Worm (Caenorhabditis elegans): ENCODE data around the gene B0416.11.
A peak's percentile ranks its signal among the peaks of the same experiment; 100 is the strongest.

The B0416.11 gene

ce11 chrX:9283026-9283425, at the start of gene B0416.11:
Gene B0416.11, minus strand, starts transcription at chrX:9283126.
- no peak for TF ChIP-seq lin-32 (GFP tag; optimal IDR thresholded peaks at IDR 0.05)
- no peak for TF ChIP-seq bed-3 (GFP tag; optimal IDR thresholded peaks at IDR 0.05)
- no peak for TF ChIP-seq sem-2 (GFP tag; optimal IDR thresholded peaks at IDR 0.05)
- TF ChIP-seq unc-39 (tag; optimal IDR thresholded peaks at IDR 0.05) = no peak
- TF ChIP-seq drap-1 (GFP tag; optimal IDR thresholded peaks at IDR 0.05) = no peak
- TF ChIP-seq mab-5 (tag; optimal IDR thresholded peaks at IDR 0.05) = no peak
- no peak for TF ChIP-seq ham-2 (GFP tag; optimal IDR thresholded peaks at IDR 0.05)
- no peak for TF ChIP-seq elt-1 (tag; optimal IDR thresholded peaks at IDR 0.05; ENCODE audit: borderline replicate concordance, insufficient read depth)
- no peak for TF ChIP-seq nhr-28 (tag; optimal IDR thresholded peaks at IDR 0.05)

DNA sequence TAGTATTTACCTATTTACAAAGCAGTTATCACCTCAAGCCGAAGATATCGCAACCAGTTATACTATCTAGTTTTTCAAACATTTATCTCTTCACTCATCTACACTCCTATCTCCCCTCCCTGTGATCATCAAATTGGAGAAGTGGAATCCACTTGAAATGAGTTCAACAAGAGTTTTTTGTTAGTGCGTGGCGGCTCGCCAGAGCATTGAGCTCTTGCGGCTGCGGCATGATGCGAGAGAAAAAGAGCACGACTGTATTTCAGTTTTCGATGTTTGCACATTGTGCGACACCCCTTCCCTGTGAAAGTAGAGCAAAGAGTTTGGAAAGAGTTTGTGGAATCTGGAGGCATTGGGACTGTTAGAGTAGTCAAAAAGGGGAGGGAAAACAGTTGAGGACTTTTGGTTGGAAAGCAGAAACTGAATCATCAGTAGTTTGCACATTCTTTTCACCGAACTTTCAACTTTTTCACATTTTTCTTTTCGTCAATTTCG, 47.8 kb upstream of the B0416.11 start, which contains the start of gene T20B5.2:
Gene T20B5.2, plus strand, starts transcription at position 442 of the 492 bp plus-strand sequence.
- TF ChIP-seq mab-5 (tag; optimal IDR thresholded peaks at IDR 0.05) (no peak), unc-120 (tag; optimal IDR thresholded peaks at IDR 0.05; ENCODE audit: poor library complexity, severe bottlenecking) (no peak), sptf-1 (tag; optimal IDR thresholded peaks at IDR 0.05) (no peak), nhr-28 (tag; optimal IDR thresholded peaks at IDR 0.05) (no peak)

DNA sequence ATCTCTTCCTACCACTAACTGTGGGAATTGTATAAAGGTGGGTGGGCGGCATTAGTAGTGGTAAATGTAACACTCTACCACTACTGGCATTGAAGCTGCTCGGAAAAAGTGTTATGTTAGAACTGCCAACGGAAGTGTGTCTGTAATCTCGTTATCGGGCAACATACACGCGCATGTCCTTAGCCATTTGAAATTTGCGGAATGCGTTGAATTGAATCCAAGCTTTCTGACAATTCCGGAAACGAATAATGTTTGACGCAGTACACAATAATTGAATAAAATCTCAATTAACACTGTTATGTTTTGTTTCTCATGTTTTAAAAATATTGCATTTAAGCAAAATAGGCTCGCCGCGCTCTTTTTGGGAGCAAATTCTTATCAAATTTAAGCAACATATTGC, 42.0 kb upstream of the B0416.11 start:
- TF ChIP-seq ceh-83 (GFP tag; optimal IDR thresholded peaks at IDR 0.05) (no peak), ces-1 (GFP tag; optimal IDR thresholded peaks at IDR 0.05) (peak; percentile 85)

- TF ChIP-seq unc-62 (GFP tag; optimal IDR thresholded peaks at IDR 0.05) = no peak
- TF ChIP-seq nhr-12 (tag; optimal IDR thresholded peaks at IDR 0.05) = no peak
- no peak for TF ChIP-seq sptf-1 (tag; optimal IDR thresholded peaks at IDR 0.05)
- TF ChIP-seq mls-2 (tag; optimal IDR thresholded peaks at IDR 0.05) = no peak
- no peak for TF ChIP-seq lin-32 (GFP tag; optimal IDR thresholded peaks at IDR 0.05)
- TF ChIP-seq M03D4.4 (tag; optimal IDR thresholded peaks at IDR 0.05) = no peak
These were observed 36.2 kb upstream of the B0416.11 start, which contains the start of gene npr-7 for ce11 chrX:9319080-9319479. Gene npr-7, minus strand, starts transcription at chrX:9319180.

- no peak for TF ChIP-seq flh-1 (GFP tag; optimal IDR thresholded peaks at IDR 0.05)
- TF ChIP-seq hlh-1 (tag; optimal IDR thresholded peaks at IDR 0.05) = no peak
- TF ChIP-seq tbx-8 (GFP tag; optimal IDR thresholded peaks at IDR 0.05) = no peak
- TF ChIP-seq unc-39 (tag; optimal IDR thresholded peaks at IDR 0.05) = no peak
- no peak for TF ChIP-seq unc-120 (tag; optimal IDR thresholded peaks at IDR 0.05; ENCODE audit: poor library complexity, severe bottlenecking)
- no peak for TF ChIP-seq snpc-4 (tag; optimal IDR thresholded peaks at IDR 0.05)
- no peak for TF ChIP-seq drap-1 (GFP tag; optimal IDR thresholded peaks at IDR 0.05)
- no peak for TF ChIP-seq mep-1 (tag; optimal IDR thresholded peaks at IDR 0.05)
- TF ChIP-seq lin-32 (GFP tag; optimal IDR thresholded peaks at IDR 0.05) = no peak
- TF ChIP-seq ceh-83 (GFP tag; optimal IDR thresholded peaks at IDR 0.05) = no peak
These were observed 31.5 kb upstream of the B0416.11 start, which contains the start of gene ttr-38 for ce11 chrX:9314397-9314796. Gene ttr-38, minus strand, starts transcription at chrX:9314497.

- TF ChIP-seq nhr-12 (tag; optimal IDR thresholded peaks at IDR 0.05) = no peak
- no peak for TF ChIP-seq mls-2 (tag; optimal IDR thresholded peaks at IDR 0.05)
- no peak for TF ChIP-seq sptf-1 (tag; optimal IDR thresholded peaks at IDR 0.05)
- TF ChIP-seq ceh-43 (GFP tag; optimal IDR thresholded peaks at IDR 0.05) = no peak
- TF ChIP-seq elt-1 (tag; optimal IDR thresholded peaks at IDR 0.05; ENCODE audit: borderline replicate concordance, insufficient read depth) = no peak
- no peak for TF ChIP-seq sem-2 (GFP tag; optimal IDR thresholded peaks at IDR 0.05)
- no peak for TF ChIP-seq pha-4 (tag; optimal IDR thresholded peaks at IDR 0.05)
- TF ChIP-seq nhr-76 (tag; optimal IDR thresholded peaks at IDR 0.05) = no peak
- no peak for TF ChIP-seq M03D4.4 (tag; optimal IDR thresholded peaks at IDR 0.05)
- no peak for TF ChIP-seq zip-8 (tag; optimal IDR thresholded peaks at IDR 0.05)
- TF ChIP-seq mab-5 (tag; optimal IDR thresholded peaks at IDR 0.05) = no peak
- no peak for TF ChIP-seq nhr-2 (tag; optimal IDR thresholded peaks at IDR 0.05)
- TF ChIP-seq ces-1 (GFP tag; optimal IDR thresholded peaks at IDR 0.05) = no peak
- TF ChIP-seq ceh-83 (GFP tag; optimal IDR thresholded peaks at IDR 0.05) = no peak
- TF ChIP-seq lsy-2 (tag; optimal IDR thresholded peaks at IDR 0.05) = no peak
These were observed 28.3 kb upstream of the B0416.11 start, which contains the start of gene H29C22.1 for ce11 chrX:9311225-9311624. Gene H29C22.1, minus strand, starts transcription at chrX:9311325.
